Worm (Caenorhabditis elegans): ENCODE data around the gene sre-2.

sre-2 gene

ce11 chrII:8127290-8127689 lies 25.3 kb upstream of the sre-2 start:
- no peak for TF ChIP-seq hmg-4 (GFP tag; optimal IDR thresholded peaks at IDR 0.05)

ce11 chrII:8126617-8127016 lies 24.7 kb upstream of the sre-2 start:
- TF ChIP-seq hmbx-1 (tag; optimal IDR thresholded peaks at IDR 0.05): no peak
- TF ChIP-seq ets-7 (tag; optimal IDR thresholded peaks at IDR 0.05): no peak
- TF ChIP-seq hnd-1 (tag; optimal IDR thresholded peaks at IDR 0.05): no peak

- TF ChIP-seq pes-1 (GFP tag; IDR thresholded peaks at IDR 0.05) (peak; percentile 41; the same call in 1 of the 2 replicates), tbx-11 (GFP tag; IDR thresholded peaks at IDR 0.05) (no peak), hmg-4 (GFP tag; optimal IDR thresholded peaks at IDR 0.05) (peak; percentile 21), ceh-36 (tag; optimal IDR thresholded peaks at IDR 0.05) (no peak), tbx-37 (GFP tag; conservative IDR thresholded peaks at IDR 0.05) (no peak), B0310.2 (tag; optimal IDR thresholded peaks at IDR 0.05) (no peak)
Observed at ce11 chrII:8126132-8126531, 24.2 kb upstream of the sre-2 start.

- TF ChIP-seq ama-1 (optimal IDR thresholded peaks at IDR 0.05): no peak
- TF ChIP-seq hmbx-1 (tag; optimal IDR thresholded peaks at IDR 0.05): no peak
Observed at ce11 chrII:8125439-8125838, 23.5 kb upstream of the sre-2 start.

ce11 chrII:8124867-8125266 lies 22.9 kb upstream of the sre-2 start, which contains the start of gene ire-1:
TSS of gene ire-1 (minus strand) at chrII:8124910.
- TF ChIP-seq tra-4 (tag; optimal IDR thresholded peaks at IDR 0.05): no peak
- TF ChIP-seq pes-1 (GFP tag; IDR thresholded peaks at IDR 0.05): no peak
- TF ChIP-seq tbx-37 (GFP tag; conservative IDR thresholded peaks at IDR 0.05): no peak
- TF ChIP-seq aly-1 (tag; optimal IDR thresholded peaks at IDR 0.05): no peak
- TF ChIP-seq flt-1 (GFP tag; IDR thresholded peaks at IDR 0.05): no peak
- no peak for TF ChIP-seq scrt-1 (GFP tag; IDR thresholded peaks at IDR 0.05)
- no peak for TF ChIP-seq F13C5.2 (tag; optimal IDR thresholded peaks at IDR 0.05)
- TF ChIP-seq ets-7 (tag; optimal IDR thresholded peaks at IDR 0.05): no peak
- TF ChIP-seq hnd-1 (tag; optimal IDR thresholded peaks at IDR 0.05): no peak
- TF ChIP-seq tbx-11 (GFP tag; IDR thresholded peaks at IDR 0.05): no peak

- no peak for TF ChIP-seq ceh-36 (tag; optimal IDR thresholded peaks at IDR 0.05)
- no peak for TF ChIP-seq ceh-13 (GFP tag; optimal IDR thresholded peaks at IDR 0.05)
- no peak for TF ChIP-seq ets-7 (tag; optimal IDR thresholded peaks at IDR 0.05)
- no peak for TF ChIP-seq F13C5.2 (tag; optimal IDR thresholded peaks at IDR 0.05)
- TF ChIP-seq B0310.2 (tag; optimal IDR thresholded peaks at IDR 0.05): no peak
- no peak for TF ChIP-seq tra-4 (tag; optimal IDR thresholded peaks at IDR 0.05)
- TF ChIP-seq hmbx-1 (tag; optimal IDR thresholded peaks at IDR 0.05): no peak
- no peak for TF ChIP-seq hnd-1 (tag; optimal IDR thresholded peaks at IDR 0.05)
- TF ChIP-seq scrt-1 (GFP tag; IDR thresholded peaks at IDR 0.05): no peak
Observed at ce11 chrII:8117426-8117825, 15.5 kb upstream of the sre-2 start.

- TF ChIP-seq tra-4 (tag; optimal IDR thresholded peaks at IDR 0.05) (no peak), hnd-1 (tag; optimal IDR thresholded peaks at IDR 0.05) (no peak)
Observed at ce11 chrII:8116159-8116558, 14.2 kb upstream of the sre-2 start, which contains the start of gene unc-105. TSS of gene unc-105 (plus strand) at chrII:8116459.

ce11 chrII:8112063-8112462 lies 10.1 kb upstream of the sre-2 start, which contains the start of gene lron-4:
TSS of gene lron-4 (minus strand) at chrII:8112163.
- TF ChIP-seq ceh-36 (tag; optimal IDR thresholded peaks at IDR 0.05) (no peak), ets-7 (tag; optimal IDR thresholded peaks at IDR 0.05) (no peak), hmbx-1 (tag; optimal IDR thresholded peaks at IDR 0.05) (no peak), sea-1 (GFP tag; conservative IDR thresholded peaks at IDR 0.05) (no peak), ceh-13 (GFP tag; optimal IDR thresholded peaks at IDR 0.05) (no peak), tbx-37 (GFP tag; conservative IDR thresholded peaks at IDR 0.05) (no peak), B0310.2 (tag; optimal IDR thresholded peaks at IDR 0.05) (no peak), flt-1 (GFP tag; IDR thresholded peaks at IDR 0.05) (no peak), F13C5.2 (tag; optimal IDR thresholded peaks at IDR 0.05) (no peak), tbx-11 (GFP tag; IDR thresholded peaks at IDR 0.05) (no peak), hnd-1 (tag; optimal IDR thresholded peaks at IDR 0.05) (no peak), pes-1 (GFP tag; IDR thresholded peaks at IDR 0.05) (no peak), tra-4 (tag; optimal IDR thresholded peaks at IDR 0.05) (no peak), aly-1 (tag; optimal IDR thresholded peaks at IDR 0.05) (no peak), ama-1 (optimal IDR thresholded peaks at IDR 0.05) (no peak)

- TF ChIP-seq hmg-4 (GFP tag; optimal IDR thresholded peaks at IDR 0.05) (peak; percentile 98), hnd-1 (tag; optimal IDR thresholded peaks at IDR 0.05) (peak; percentile 88), tra-4 (tag; optimal IDR thresholded peaks at IDR 0.05) (peak; percentile 80), aly-1 (tag; optimal IDR thresholded peaks at IDR 0.05) (peak; percentile 94), scrt-1 (GFP tag; IDR thresholded peaks at IDR 0.05) (peak; percentile 94), tbx-37 (GFP tag; conservative IDR thresholded peaks at IDR 0.05) (peak; percentile 90), pes-1 (GFP tag; IDR thresholded peaks at IDR 0.05) (no peak; the same call in 1 of the 2 replicates), sea-1 (GFP tag; conservative IDR thresholded peaks at IDR 0.05) (peak; percentile 96), ceh-36 (tag; optimal IDR thresholded peaks at IDR 0.05) (peak; percentile 94), hmbx-1 (tag; optimal IDR thresholded peaks at IDR 0.05) (peak; percentile 79), ama-1 (optimal IDR thresholded peaks at IDR 0.05) (no peak), tbx-11 (GFP tag; IDR thresholded peaks at IDR 0.05) (peak; percentile 95), ceh-13 (GFP tag; optimal IDR thresholded peaks at IDR 0.05) (peak; percentile 91), flt-1 (GFP tag; IDR thresholded peaks at IDR 0.05) (peak; percentile 96), ets-7 (tag; optimal IDR thresholded peaks at IDR 0.05) (peak; percentile 92), F13C5.2 (tag; optimal IDR thresholded peaks at IDR 0.05) (peak; percentile 92), B0310.2 (tag; optimal IDR thresholded peaks at IDR 0.05) (peak; percentile 92)
Observed at ce11 chrII:8106921-8107695, 5.2 kb upstream of the sre-2 start, which contains the start of the genes chst-1 and C41C4.9. TSS of gene chst-1 (minus strand) at chrII:8106971. TSS of gene C41C4.9 (plus strand) at chrII:8107645.
